Worm (Caenorhabditis elegans) whole organism, L4/young adult: Measurements from ENCODE around the gene Y17G7B.20.

ENCODE experiments used
- W03F9.2 ChIP-seq: fragments of 150-350 bp; optimal IDR thresholded peaks from 2 replicates; lab custom pipeline; 2014; ENCODE audit warnings: missing biosample characterization, missing genetic modification characterization
- dao-5 ChIP-seq: sonication (generic microtip); optimal IDR thresholded peaks from 2 replicates; lab custom pipeline; 2016; ENCODE audit warnings: missing genotype, missing genetic modification characterization, moderate library complexity, missing compliant biosample characterization
- him-1 ChIP-seq: sonication (generic microtip); optimal IDR thresholded peaks from 2 replicates; lab custom pipeline; 2016; ENCODE audit warnings: missing genotype, missing genetic modification reagents, missing genetic modification characterization, missing compliant biosample characterization

ce11 chrII:11979449-11980095, at the start of gene Y17G7B.20, which contains the start of gene ash-2:
- no peak for TF ChIP-seq W03F9.2 (tag; lab: Kevin White, UChicago)
- TF ChIP-seq dao-5: no peak
- no peak for TF ChIP-seq him-1 (tag; lab: Kevin White, UChicago)
